Fruit fly (Drosophila melanogaster): ENCODE measurements around the gene Naa30A.

Naa30A gene

dm6 chrX:1322214-1322613, 19.7 kb upstream of the Naa30A start, which contains the start of gene DAAM (continued):
- TF ChIP-seq C15 (GFP tag; IDR thresholded peaks at IDR 0.05) (no peak), slou (GFP tag; optimal IDR thresholded peaks at IDR 0.05) (no peak), CG14014 (GFP tag; IDR thresholded peaks at IDR 0.05) (no peak), CG34376 (GFP tag; optimal IDR thresholded peaks at IDR 0.05) (peak; percentile 66), gsb (GFP tag; IDR thresholded peaks at IDR 0.05) (no peak), fd64A (GFP tag; optimal IDR thresholded peaks at IDR 0.05) (no peak), CG13775 (GFP tag; optimal IDR thresholded peaks at IDR 0.05) (no peak), CG2889 (GFP tag; IDR thresholded peaks at IDR 0.05) (no peak), fu2 (GFP tag; optimal IDR thresholded peaks at IDR 0.05) (peak; percentile 5), Spps (tag; optimal IDR thresholded peaks at IDR 0.05) (no peak), ATbp (GFP tag; optimal IDR thresholded peaks at IDR 0.05) (no peak), CG32767 (GFP tag; IDR thresholded peaks at IDR 0.05) (0 out of 2 replicates have a peak, but pooled peaks have one; percentile 23), grn (GFP tag; optimal IDR thresholded peaks at IDR 0.05) (peak; percentile 60), cad (GFP tag; optimal IDR thresholded peaks at IDR 0.05) (no peak), CG10565 (GFP tag; optimal IDR thresholded peaks at IDR 0.05) (no peak), CG4328 (GFP tag; optimal IDR thresholded peaks at IDR 0.05) (peak; percentile 51), E2f2 (GFP tag; IDR thresholded peaks at IDR 0.05) (peak; percentile 86), chm (GFP tag; IDR thresholded peaks at IDR 0.05) (no peak), HHEX (GFP tag; optimal IDR thresholded peaks at IDR 0.05) (peak; percentile 50), ase (GFP tag; IDR thresholded peaks at IDR 0.05) (no peak), CG12769 (tag; optimal IDR thresholded peaks at IDR 0.05) (no peak), ash1 (GFP tag; optimal IDR thresholded peaks at IDR 0.05) (no peak), gcm2 (GFP tag; optimal IDR thresholded peaks at IDR 0.05) (no peak), CG8944 (GFP tag; optimal IDR thresholded peaks at IDR 0.05) (peak; percentile 18), Lhr (GFP tag; optimal IDR thresholded peaks at IDR 0.05) (peak; percentile 97), dm (GFP tag; optimal IDR thresholded peaks at IDR 0.05) (peak; percentile 47), ac (GFP tag; optimal IDR thresholded peaks at IDR 0.05) (no peak), CG1603 (tag; optimal IDR thresholded peaks at IDR 0.05) (peak; percentile 89), TFAM (GFP tag; optimal IDR thresholded peaks at IDR 0.05) (no peak), Vsx1 (GFP tag; optimal IDR thresholded peaks at IDR 0.05) (no peak), ap (GFP tag; IDR thresholded peaks at IDR 0.05) (no peak), Ets65A (GFP tag) (peak; percentile 99), Ada2b (GFP tag; IDR thresholded peaks at IDR 0.05) (no peak), CG7839 (tag; optimal IDR thresholded peaks at IDR 0.05) (no peak), klu (GFP tag; IDR thresholded peaks at IDR 0.05) (no peak), CG1792 (GFP tag; optimal IDR thresholded peaks at IDR 0.05) (no peak), NfI (GFP tag; optimal IDR thresholded peaks at IDR 0.05) (peak; percentile 68), Opbp (GFP tag; IDR thresholded peaks at IDR 0.05; ENCODE audit: partially characterized antibody) (peak; percentile 77; the same call in 2 of the 3 replicates), her (GFP tag; optimal IDR thresholded peaks at IDR 0.05) (peak; percentile 44), CG14050 (GFP tag; IDR thresholded peaks at IDR 0.05) (no peak), Gsc (GFP tag; IDR thresholded peaks at IDR 0.05) (no peak), CG18011 (GFP tag; optimal IDR thresholded peaks at IDR 0.05) (no peak), Doc3 (GFP tag; IDR thresholded peaks at IDR 0.05; ENCODE audit: partially characterized antibody) (no peak), Hr39 (optimal IDR thresholded peaks at IDR 0.05) (no peak), danr (GFP tag; IDR thresholded peaks at IDR 0.05) (no peak), CG12659 (GFP tag; optimal IDR thresholded peaks at IDR 0.05) (peak; percentile 84), NK7.1 (GFP tag; optimal IDR thresholded peaks at IDR 0.05) (peak; percentile 3), CG10267 (tag; optimal IDR thresholded peaks at IDR 0.05) (no peak), sob (GFP tag; IDR thresholded peaks at IDR 0.05) (peak; percentile 69), CG16779 (GFP tag; IDR thresholded peaks at IDR 0.05) (no peak), Lpt (GFP tag; optimal IDR thresholded peaks at IDR 0.05) (no peak), sens-2 (GFP tag; IDR thresholded peaks at IDR 0.05) (no peak), al (GFP tag; IDR thresholded peaks at IDR 0.05) (0 out of 2 replicates have a peak, but pooled peaks have one; percentile 8)

All from whole organism, embryonic.